Fruit fly (Drosophila melanogaster) whole organism, prepupa: Measurements from ENCODE around the gene BckdhA.

Experiments used
- CG10631 ChIP-seq: fragments of 200-800 bp; sonication (Bioruptor generic); optimal IDR thresholded peaks from 2 replicates; lab custom pipeline; 2016; ENCODE audit warnings: missing biosample characterization, missing genetic modification characterization
- CG10669 ChIP-seq: fragments of 200-800 bp; sonication (Bioruptor generic); optimal IDR thresholded peaks from 3 replicates; lab custom pipeline; 2018; ENCODE audit warnings: missing biosample characterization, mild to moderate bottlenecking, missing genetic modification characterization, moderate library complexity
- CG11294 ChIP-seq: fragments of 200-800 bp; sonication (Bioruptor generic); IDR thresholded peaks from 2 replicates; pipeline ENCODE4 v1.3.6; 2022; ENCODE audit warnings: missing biosample characterization, missing genetic modification characterization
- CG11762 ChIP-seq: fragments of 200-800 bp; sonication (Bioruptor generic); optimal IDR thresholded peaks from 3 replicates; lab custom pipeline; 2016; ENCODE audit warnings: missing biosample characterization, missing genetic modification characterization; ENCODE audit not compliant: insufficient read depth
- CG11902 ChIP-seq: fragments of 200-800 bp; sonication (Bioruptor generic); optimal IDR thresholded peaks from 3 replicates; lab custom pipeline; 2016; ENCODE audit warnings: missing biosample characterization, missing genetic modification characterization
- CG1621 ChIP-seq: fragments of 200-800 bp; sonication (Bioruptor generic); optimal IDR thresholded peaks from 3 replicates; lab custom pipeline; 2018; ENCODE audit warnings: missing biosample characterization, mild to moderate bottlenecking, missing genetic modification characterization
- CG16779 ChIP-seq: fragments of 200-800 bp; sonication (Bioruptor generic); optimal IDR thresholded peaks from 3 replicates; lab custom pipeline; 2017; ENCODE audit warnings: missing biosample characterization, mild to moderate bottlenecking, missing genetic modification characterization
- CG31627 ChIP-seq: fragments of 200-800 bp; sonication (Bioruptor generic); optimal IDR thresholded peaks from 3 replicates; lab custom pipeline; 2016; ENCODE audit warnings: missing biosample characterization, missing genetic modification characterization
- CG32006 ChIP-seq: fragments of 200-800 bp; sonication (Bioruptor generic); optimal IDR thresholded peaks from 3 replicates; lab custom pipeline; 2017; ENCODE audit warnings: missing biosample characterization, mild to moderate bottlenecking, missing genetic modification characterization
- CG3919 ChIP-seq: fragments of 200-800 bp; sonication (Bioruptor generic); optimal IDR thresholded peaks from 3 replicates; lab custom pipeline; 2016; ENCODE audit warnings: missing biosample characterization, missing genetic modification characterization
- CG4318 ChIP-seq: fragments of 200-800 bp; sonication (Bioruptor generic); optimal IDR thresholded peaks from 3 replicates; lab custom pipeline; 2017; ENCODE audit warnings: missing biosample characterization, mild to moderate bottlenecking, missing genetic modification characterization
- CG6792 ChIP-seq: fragments of 200-800 bp; sonication (Bioruptor generic); optimal IDR thresholded peaks from 3 replicates; lab custom pipeline; 2016; ENCODE audit warnings: missing biosample characterization, missing genetic modification characterization
- CG7368 ChIP-seq: fragments of 200-800 bp; sonication (Bioruptor generic); optimal IDR thresholded peaks from 3 replicates; lab custom pipeline; 2016; ENCODE audit warnings: missing biosample characterization, missing genetic modification characterization
- CG8119 ChIP-seq: fragments of 200-800 bp; sonication (Bioruptor generic); IDR thresholded peaks from 3 replicates; pipeline ENCODE4 v1.3.6; 2022; ENCODE audit warnings: missing biosample characterization, missing genetic modification characterization
- CG8632 ChIP-seq: fragments of 200-800 bp; sonication (Bioruptor generic); optimal IDR thresholded peaks from 3 replicates; lab custom pipeline; 2016; ENCODE audit warnings: missing biosample characterization, missing genetic modification characterization
- CG9139 ChIP-seq: fragments of 200-800 bp; sonication (Bioruptor generic); optimal IDR thresholded peaks from 3 replicates; lab custom pipeline; 2017; ENCODE audit warnings: missing biosample characterization, mild to moderate bottlenecking, missing genetic modification characterization
- Eip75B ChIP-seq: fragments of 200-800 bp; sonication (Bioruptor generic); optimal IDR thresholded peaks from 3 replicates; lab custom pipeline; 2016; ENCODE audit warnings: missing biosample characterization, missing genetic modification characterization
- Eip93F ChIP-seq: fragments of 200-800 bp; sonication (Bioruptor generic); optimal IDR thresholded peaks from 2 replicates; lab custom pipeline; 2016; ENCODE audit warnings: missing biosample characterization, mild to moderate bottlenecking, missing genetic modification characterization
- Ets21C ChIP-seq: fragments of 200-800 bp; sonication (Bioruptor generic); optimal IDR thresholded peaks from 3 replicates; lab custom pipeline; 2016; ENCODE audit warnings: missing biosample characterization, missing genetic modification characterization
- Ets96B ChIP-seq: fragments of 200-800 bp; optimal IDR thresholded peaks from 2 replicates; lab custom pipeline; 2019; ENCODE audit warnings: missing biosample characterization, mild to moderate bottlenecking, missing genetic modification characterization, moderate library complexity
- Gug ChIP-seq: fragments of 200-800 bp; sonication (Bioruptor generic); IDR thresholded peaks from 2 replicates; pipeline ENCODE4 v1.3.6; 2022; ENCODE audit warnings: missing biosample characterization, missing genetic modification characterization
- Hr38 ChIP-seq: sonication (Bioruptor generic); optimal IDR thresholded peaks from 2 replicates; lab custom pipeline; 2016; ENCODE audit warnings: missing biosample characterization, missing genetic modification characterization
- Lpt ChIP-seq: fragments of 200-800 bp; sonication (Bioruptor generic); optimal IDR thresholded peaks from 3 replicates; lab custom pipeline; 2016; ENCODE audit warnings: missing biosample characterization, missing genetic modification characterization
- Met ChIP-seq: fragments of 200-800 bp; sonication (Bioruptor generic); optimal IDR thresholded peaks from 3 replicates; lab custom pipeline; 2016; ENCODE audit warnings: missing biosample characterization, missing genetic modification characterization
- Sox102F ChIP-seq: fragments of 200-800 bp; sonication (Bioruptor generic); optimal IDR thresholded peaks from 2 replicates; lab custom pipeline; 2016; ENCODE audit warnings: missing biosample characterization, mild to moderate bottlenecking, missing genetic modification characterization
- Sox14 ChIP-seq: fragments of 200-800 bp; sonication (Bioruptor generic); optimal IDR thresholded peaks from 3 replicates; lab custom pipeline; 2016; ENCODE audit warnings: missing biosample characterization, missing genetic modification characterization
- achi ChIP-seq: fragments of 200-800 bp; sonication (Bioruptor generic); optimal IDR thresholded peaks from 3 replicates; lab custom pipeline; 2016; ENCODE audit warnings: missing biosample characterization, missing genetic modification characterization
- acj6 ChIP-seq: fragments of 200-800 bp; sonication (Bioruptor generic); optimal IDR thresholded peaks from 3 replicates; lab custom pipeline; 2016; ENCODE audit warnings: missing biosample characterization, missing genetic modification characterization
- cyc ChIP-seq: fragments of 200-800 bp; sonication (Bioruptor generic); optimal IDR thresholded peaks from 3 replicates; lab custom pipeline; 2016; ENCODE audit warnings: missing biosample characterization, missing genetic modification characterization
- dac ChIP-seq: fragments of 200-800 bp; sonication (Bioruptor generic); optimal IDR thresholded peaks from 2 replicates; lab custom pipeline; 2017; ENCODE audit warnings: missing biosample characterization, mild to moderate bottlenecking, missing genetic modification characterization
- eg ChIP-seq: fragments of 200-800 bp; sonication (Bioruptor generic); IDR thresholded peaks from 3 replicates; pipeline ENCODE4 v1.3.6; 2022; ENCODE audit warnings: missing biosample characterization, missing genetic modification characterization
- esn ChIP-seq: fragments of 200-800 bp; sonication (Bioruptor generic); optimal IDR thresholded peaks from 2 replicates; lab custom pipeline; 2016; ENCODE audit warnings: missing biosample characterization, mild to moderate bottlenecking, missing genetic modification characterization, moderate library complexity
- fd59A ChIP-seq: fragments of 200-800 bp; sonication (Bioruptor generic); optimal IDR thresholded peaks from 2 replicates; lab custom pipeline; 2017; ENCODE audit warnings: missing biosample characterization, mild to moderate bottlenecking, missing genetic modification characterization, missing genetic modification reagents
- fd85E ChIP-seq: fragments of 200-800 bp; sonication (Bioruptor generic); optimal IDR thresholded peaks from 3 replicates; lab custom pipeline; 2016; ENCODE audit warnings: missing biosample characterization, missing genetic modification characterization
- fkh ChIP-seq: fragments of 200-800 bp; sonication (Bioruptor generic); optimal IDR thresholded peaks from 3 replicates; lab custom pipeline; 2017; ENCODE audit warnings: missing biosample characterization, mild to moderate bottlenecking, missing genetic modification characterization, moderate library complexity
- lz ChIP-seq: fragments of 200-800 bp; sonication (Bioruptor generic); optimal IDR thresholded peaks from 3 replicates; lab custom pipeline; 2016; ENCODE audit warnings: missing biosample characterization, missing genetic modification characterization
- net ChIP-seq: fragments of 200-800 bp; sonication (Bioruptor generic); optimal IDR thresholded peaks from 3 replicates; lab custom pipeline; 2016; ENCODE audit warnings: missing biosample characterization, missing genetic modification characterization
- pdm3 ChIP-seq: fragments of 200-800 bp; sonication (Bioruptor generic); optimal IDR thresholded peaks from 3 replicates; lab custom pipeline; 2016; ENCODE audit warnings: missing biosample characterization, missing genetic modification characterization
- salr ChIP-seq, 2 experiments: fragments of 200-800 bp; sonication (Bioruptor generic); optimal IDR thresholded peaks; 3 replicates each; lab custom pipeline; 2016 to 2018; ENCODE audit warnings: missing biosample characterization in 2 of 2, missing genetic modification characterization in 2 of 2, mild to moderate bottlenecking in 1 of 2
- ss ChIP-seq, 2 experiments: fragments of 200-800 bp; sonication (Bioruptor generic); optimal IDR thresholded peaks; 2 replicates in 1 of 2; 3 replicates in 1 of 2; lab custom pipeline; 2017 to 2018; ENCODE audit warnings: mild to moderate bottlenecking in 2 of 2, missing biosample characterization in 2 of 2, missing genetic modification characterization in 2 of 2, moderate library complexity in 1 of 2
- topi ChIP-seq: fragments of 200-800 bp; sonication (Bioruptor generic); optimal IDR thresholded peaks from 3 replicates; lab custom pipeline; 2016; ENCODE audit warnings: missing biosample characterization, missing genetic modification characterization
- vri ChIP-seq: fragments of 200-800 bp; sonication (Bioruptor generic); optimal IDR thresholded peaks from 3 replicates; lab custom pipeline; 2016; ENCODE audit warnings: missing biosample characterization, mild to moderate bottlenecking, missing genetic modification characterization

Gene BckdhA

dm6 chr3R:9551013-9551658 lies 4.4 kb upstream of the BckdhA start (continued):
- peak; percentile 23 for TF ChIP-seq topi (GFP tag; lab: Kevin White, UChicago)
- no peak for TF ChIP-seq eg (GFP tag; lab: Robert Waterston, UW)
- TF ChIP-seq CG11294 (GFP tag; lab: Robert Waterston, UW), result no peak
- TF ChIP-seq CG1621 (tag; lab: Kevin White, UChicago), result peak; percentile 63
- no peak for TF ChIP-seq Hr38
- peak; percentile 64 for TF ChIP-seq CG7368 (GFP tag; lab: Kevin White, UChicago)
- no peak for TF ChIP-seq fd59A (GFP tag; lab: Kevin White, UChicago)
- no peak for TF ChIP-seq pdm3 (GFP tag; lab: Kevin White, UChicago)
- peak; percentile 87 for TF ChIP-seq vri (GFP tag; lab: Kevin White, UChicago)
- peak; percentile 18 for TF ChIP-seq CG11762 (GFP tag; lab: Kevin White, UChicago)
- TF ChIP-seq Sox14 (GFP tag; lab: Kevin White, UChicago), result peak; percentile 91
- no peak for TF ChIP-seq CG31627 (GFP tag; lab: Kevin White, UChicago)
- TF ChIP-seq acj6 (GFP tag; lab: Kevin White, UChicago), result peak; percentile 18
- no peak for TF ChIP-seq CG8119 (GFP tag; lab: Robert Waterston, UW)
- TF ChIP-seq salr (GFP tag; optimal IDR thresholded peaks at IDR 0.05; lab: Kevin White, UChicago), result peak; percentile 45 to 49
- TF ChIP-seq net, result peak; percentile 56
- peak; percentile 6 for TF ChIP-seq CG6792
- TF ChIP-seq CG3919 (GFP tag; lab: Kevin White, UChicago), result peak; percentile 74
- no peak for TF ChIP-seq CG8632 (GFP tag; lab: Kevin White, UChicago)
- peak; percentile 45 for TF ChIP-seq Sox102F (GFP tag; lab: Kevin White, UChicago)
- TF ChIP-seq fd85E (GFP tag; lab: Kevin White, UChicago), result peak; percentile 77
- TF ChIP-seq Ets21C, result no peak
- TF ChIP-seq fkh, result peak; percentile 99
- peak; percentile 26 for TF ChIP-seq lz (GFP tag; lab: Kevin White, UChicago)

dm6 chr3R:9551659-9552435 lies 3.7 kb upstream of the BckdhA start, which contains the start of the genes mura and RnpS1:
Gene mura (minus strand): TSS chr3R:9551806.
Gene RnpS1 (plus strand): TSS chr3R:9552034.
- TF ChIP-seq vri (GFP tag; lab: Kevin White, UChicago) (peak; percentile 42), fkh (peak; percentile 67), dac (GFP tag; lab: Kevin White, UChicago) (no peak), CG9139 (GFP tag; lab: Kevin White, UChicago) (no peak), CG11294 (GFP tag; lab: Robert Waterston, UW) (no peak), Sox14 (GFP tag; lab: Kevin White, UChicago) (peak; percentile 6), CG31627 (GFP tag; lab: Kevin White, UChicago) (no peak), CG16779 (tag; lab: Kevin White, UChicago) (no peak), Gug (no peak)

DNA sequence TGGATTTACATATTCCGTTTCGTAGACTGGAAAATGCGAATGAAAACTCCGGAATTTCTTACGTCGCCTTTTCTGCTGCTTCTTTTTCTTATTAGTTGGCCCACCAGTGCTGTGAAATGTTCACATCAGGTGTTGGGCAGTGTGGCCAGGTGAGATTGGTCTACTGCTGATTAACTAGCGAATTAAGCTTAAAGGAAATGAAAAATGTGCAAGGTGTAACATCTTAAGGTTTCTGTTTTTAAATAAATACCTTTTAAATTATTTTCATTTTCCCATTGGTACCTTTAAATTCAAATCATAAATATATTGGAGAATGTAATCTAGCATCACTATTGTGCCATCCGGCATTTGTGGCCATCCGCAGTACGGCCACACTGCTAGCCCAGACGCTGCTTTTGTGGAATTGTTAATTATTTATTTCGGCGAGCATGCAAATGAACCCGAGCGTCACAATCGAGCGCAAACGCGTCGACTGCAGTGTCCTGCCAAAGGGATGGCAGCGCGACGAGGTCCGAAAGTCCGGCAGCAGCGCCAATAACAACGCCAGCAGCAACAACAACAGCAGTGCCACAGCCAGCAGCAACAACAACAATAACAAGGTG lies 3.9 kb downstream of the BckdhA start, which contains the start of the genes AP-1mu and MBD-like:
AP-1mu (minus strand) TSS at position 113 of the 602 bp plus-strand sequence.
MBD-like (plus strand) TSS at position 348 of the 602 bp plus-strand sequence.
- TF ChIP-seq CG32006 (GFP tag; lab: Kevin White, UChicago) (no peak), Ets21C (no peak), CG6792 (peak; percentile 45), eg (GFP tag; lab: Robert Waterston, UW) (peak; percentile 61; the same call in 2 of the 3 replicates), cyc (GFP tag; lab: Kevin White, UChicago) (peak; percentile 75), salr (GFP tag; optimal IDR thresholded peaks at IDR 0.05; lab: Kevin White, UChicago) (no peak), fkh (no peak), Lpt (GFP tag; lab: Kevin White, UChicago) (no peak), CG10631 (GFP tag; lab: Kevin White, UChicago) (peak; percentile 72), Eip75B (no peak), lz (GFP tag; lab: Kevin White, UChicago) (peak; percentile 78), CG11902 (peak; percentile 42), Eip93F (GFP tag; lab: Kevin White, UChicago) (no peak), CG10669 (GFP tag; lab: Kevin White, UChicago) (no peak), vri (GFP tag; lab: Kevin White, UChicago) (peak; percentile 52), achi (GFP tag; lab: Kevin White, UChicago) (peak; percentile 58), CG8119 (GFP tag; lab: Robert Waterston, UW) (0 out of 3 replicates have a peak, but pooled peaks have one; percentile 36), ss (GFP tag; optimal IDR thresholded peaks at IDR 0.05; lab: Kevin White, UChicago) (no peak), CG4318 (no peak), Ets96B (tag; lab: Kevin White, UChicago) (peak; percentile 41), pdm3 (GFP tag; lab: Kevin White, UChicago) (no peak), esn (GFP tag; lab: Kevin White, UChicago) (peak; percentile 73), Met (no peak), Hr38 (no peak), acj6 (GFP tag; lab: Kevin White, UChicago) (peak; percentile 67), CG16779 (tag; lab: Kevin White, UChicago) (no peak)
